Fruit fly (Drosophila melanogaster): ENCODE results near the gene Ahcy.

Gene Ahcy

DNA sequence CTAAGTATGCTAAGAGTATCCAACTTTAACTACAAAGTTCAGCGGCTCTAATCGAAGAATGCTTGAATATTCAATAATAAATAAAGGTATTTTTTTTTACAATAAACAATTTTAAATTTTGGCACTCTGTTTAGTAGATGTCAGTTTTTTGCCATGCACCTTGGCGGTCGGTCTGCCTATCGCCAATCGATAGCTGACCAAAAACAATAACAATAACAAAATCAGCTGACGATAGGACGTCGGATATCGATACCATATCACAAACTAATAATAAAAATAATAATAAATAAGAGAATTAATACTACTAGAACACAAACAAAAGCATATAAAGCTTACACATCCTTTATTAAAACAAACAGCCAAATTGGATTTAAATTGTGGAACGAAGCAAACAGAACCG is 36.6 kb downstream of the Ahcy start, which contains the start of gene Gmap (continued):
- peak; percentile 15 for TF ChIP-seq CG12659 (GFP tag; optimal IDR thresholded peaks at IDR 0.05)
- TF ChIP-seq CG13775 (GFP tag; optimal IDR thresholded peaks at IDR 0.05) = no peak
- no peak for TF ChIP-seq lab (GFP tag; optimal IDR thresholded peaks at IDR 0.05)
- no peak for TF ChIP-seq CG2889 (GFP tag; IDR thresholded peaks at IDR 0.05)
- TF ChIP-seq CG3847 (GFP tag; IDR thresholded peaks at IDR 0.05) = no peak
- TF ChIP-seq hb (GFP tag; IDR thresholded peaks at IDR 0.05; ENCODE audit: partially characterized antibody) = peak; percentile 90
- TF ChIP-seq Vsx1 (GFP tag; optimal IDR thresholded peaks at IDR 0.05) = no peak
- TF ChIP-seq ind (GFP tag; optimal IDR thresholded peaks at IDR 0.05) = no peak
- TF ChIP-seq crp (GFP tag; optimal IDR thresholded peaks at IDR 0.05) = peak in 1 of 2 experiments; percentile 84
- peak; percentile 91 for TF ChIP-seq bbx (GFP tag; IDR thresholded peaks at IDR 0.05; ENCODE audit: partially characterized antibody)
- no peak for TF ChIP-seq CG13624 (GFP tag; optimal IDR thresholded peaks at IDR 0.05)
- TF ChIP-seq Dp (GFP tag; optimal IDR thresholded peaks at IDR 0.05) = peak; percentile 85
- peak; percentile 4 for TF ChIP-seq MESR4 (GFP tag; optimal IDR thresholded peaks at IDR 0.05)
- peak; percentile 60 for TF ChIP-seq pzg (GFP tag; optimal IDR thresholded peaks at IDR 0.05)
- no peak for TF ChIP-seq CG10565 (GFP tag; optimal IDR thresholded peaks at IDR 0.05)
- TF ChIP-seq knrl (GFP tag; IDR thresholded peaks at IDR 0.05; ENCODE audit: partially characterized antibody) = peak; percentile 64
- no peak for TF ChIP-seq cad (GFP tag; optimal IDR thresholded peaks at IDR 0.05)
- no peak for TF ChIP-seq CG15696 (tag; optimal IDR thresholded peaks at IDR 0.05)
- TF ChIP-seq dysf (GFP tag; IDR thresholded peaks at IDR 0.05) = no peak
- TF ChIP-seq CG10321 (GFP tag; IDR thresholded peaks at IDR 0.05) = no peak
- no peak for TF ChIP-seq E2f1 (GFP tag; IDR thresholded peaks at IDR 0.05)
- no peak for TF ChIP-seq CG11723 (GFP tag; optimal IDR thresholded peaks at IDR 0.05)
- TF ChIP-seq Tbp (GFP tag; optimal IDR thresholded peaks at IDR 0.05) = no peak
- no peak for TF ChIP-seq Hmx (GFP tag; optimal IDR thresholded peaks at IDR 0.05)
- no peak for TF ChIP-seq Sox102F (GFP tag; optimal IDR thresholded peaks at IDR 0.05)
- no peak for TF ChIP-seq luna (GFP tag; optimal IDR thresholded peaks at IDR 0.05)
- TF ChIP-seq amos (GFP tag; IDR thresholded peaks at IDR 0.05; ENCODE audit: partially characterized antibody) = peak; percentile 78; the same call in 1 of the 2 replicates
- TF ChIP-seq CG13287 (GFP tag; IDR thresholded peaks at IDR 0.05; ENCODE audit: partially characterized antibody) = peak; percentile 81
- no peak for TF ChIP-seq Side (GFP tag; optimal IDR thresholded peaks at IDR 0.05)
- TF ChIP-seq CG4424 (GFP tag; optimal IDR thresholded peaks at IDR 0.05) = no peak
- no peak for TF ChIP-seq ac (GFP tag; optimal IDR thresholded peaks at IDR 0.05)
- 0 out of 2 replicates have a peak, but pooled peaks have one; percentile 8 for TF ChIP-seq Adf1 (GFP tag; IDR thresholded peaks at IDR 0.05)
- no peak for TF ChIP-seq Asciz (GFP tag; optimal IDR thresholded peaks at IDR 0.05)
- peak; percentile 20 for TF ChIP-seq Nf-YC (tag; optimal IDR thresholded peaks at IDR 0.05)
- peak; percentile 88 for TF ChIP-seq mld (GFP tag; IDR thresholded peaks at IDR 0.05; ENCODE audit: partially characterized antibody)
- TF ChIP-seq ato (GFP tag; IDR thresholded peaks at IDR 0.05; ENCODE audit: partially characterized antibody) = peak; percentile 90
- TF ChIP-seq CG7372 (GFP tag; IDR thresholded peaks at IDR 0.05) = no peak
- peak; percentile 95 for TF ChIP-seq Dref (GFP tag; IDR thresholded peaks at IDR 0.05)
- TF ChIP-seq inv (GFP tag; IDR thresholded peaks at IDR 0.05; ENCODE audit: partially characterized antibody) = peak; percentile 68
- peak; percentile 75 for TF ChIP-seq CG2116 (GFP tag; optimal IDR thresholded peaks at IDR 0.05)
- TF ChIP-seq CG12391 (tag; optimal IDR thresholded peaks at IDR 0.05) = no peak
- TF ChIP-seq pho (GFP tag; optimal IDR thresholded peaks at IDR 0.05) = no peak
- TF ChIP-seq Scr (GFP tag; IDR thresholded peaks at IDR 0.05; ENCODE audit: partially characterized antibody) = peak; percentile 80
- peak; percentile 54 for TF ChIP-seq stwl (tag; optimal IDR thresholded peaks at IDR 0.05)
- no peak for TF ChIP-seq CG9817 (tag; optimal IDR thresholded peaks at IDR 0.05)
- no peak for TF ChIP-seq CG7928 (GFP tag; optimal IDR thresholded peaks at IDR 0.05)
- TF ChIP-seq Nf-YA (GFP tag; IDR thresholded peaks at IDR 0.05) = no peak
- peak; percentile 9 for TF ChIP-seq CG1603 (tag; optimal IDR thresholded peaks at IDR 0.05)
- peak; percentile 3 for TF ChIP-seq CG2712 (tag; optimal IDR thresholded peaks at IDR 0.05)
- TF ChIP-seq sens-2 (GFP tag; IDR thresholded peaks at IDR 0.05) = no peak
